Fruit fly (Drosophila melanogaster): Measurements from ENCODE around the gene CG4558.

dm6 chrX:6856332-6856995 is 6.9 kb downstream of the CG4558 start:
- no peak for TF ChIP-seq pan (optimal IDR thresholded peaks at IDR 0.05)
- TF ChIP-seq psq (optimal IDR thresholded peaks at IDR 0.05): no peak
- TF ChIP-seq usp (GFP tag; optimal IDR thresholded peaks at IDR 0.05): no peak
